Worm (Caenorhabditis elegans): Measurements from ENCODE around the gene R09A1.3.
A peak's percentile ranks its signal among the peaks of the same experiment; 100 is the strongest.

The R09A1.3 gene

ce11 chrV:1001163-1001562 is 25.7 kb downstream of the R09A1.3 start:
- TF ChIP-seq tra-4 (tag; optimal IDR thresholded peaks at IDR 0.05) = no peak
- no peak for TF ChIP-seq ama-1 (optimal IDR thresholded peaks at IDR 0.05)
- no peak for TF ChIP-seq hnd-1 (tag; optimal IDR thresholded peaks at IDR 0.05)
- TF ChIP-seq sea-1 (GFP tag; conservative IDR thresholded peaks at IDR 0.05) = no peak
- no peak for TF ChIP-seq B0310.2 (tag; optimal IDR thresholded peaks at IDR 0.05)
- TF ChIP-seq pes-1 (GFP tag; IDR thresholded peaks at IDR 0.05) = no peak
- no peak for TF ChIP-seq aly-1 (tag; optimal IDR thresholded peaks at IDR 0.05)
- TF ChIP-seq scrt-1 (GFP tag; IDR thresholded peaks at IDR 0.05) = no peak
- TF ChIP-seq F13C5.2 (tag; optimal IDR thresholded peaks at IDR 0.05) = no peak
- TF ChIP-seq ceh-13 (GFP tag; optimal IDR thresholded peaks at IDR 0.05) = no peak
- TF ChIP-seq ets-7 (tag; optimal IDR thresholded peaks at IDR 0.05) = no peak
- no peak for TF ChIP-seq ceh-36 (tag; optimal IDR thresholded peaks at IDR 0.05)
- TF ChIP-seq tbx-37 (GFP tag; conservative IDR thresholded peaks at IDR 0.05) = no peak

ce11 chrV:995635-996034 is 31.2 kb downstream of the R09A1.3 start:
- TF ChIP-seq pes-1 (GFP tag; IDR thresholded peaks at IDR 0.05) (no peak), ceh-13 (GFP tag; optimal IDR thresholded peaks at IDR 0.05) (no peak), scrt-1 (GFP tag; IDR thresholded peaks at IDR 0.05) (no peak), hnd-1 (tag; optimal IDR thresholded peaks at IDR 0.05) (no peak)

ce11 chrV:990300-990699 is 36.6 kb downstream of the R09A1.3 start:
- TF ChIP-seq scrt-1 (GFP tag; IDR thresholded peaks at IDR 0.05) = 0 out of 2 replicates have a peak, but pooled peaks have one; percentile 14
- no peak for TF ChIP-seq tbx-37 (GFP tag; conservative IDR thresholded peaks at IDR 0.05)

- TF ChIP-seq flt-1 (GFP tag; IDR thresholded peaks at IDR 0.05) (no peak), pes-1 (GFP tag; IDR thresholded peaks at IDR 0.05) (no peak), ceh-13 (GFP tag; optimal IDR thresholded peaks at IDR 0.05) (no peak), F13C5.2 (tag; optimal IDR thresholded peaks at IDR 0.05) (no peak), hmg-4 (GFP tag; optimal IDR thresholded peaks at IDR 0.05) (no peak), hmbx-1 (tag; optimal IDR thresholded peaks at IDR 0.05) (no peak), tbx-37 (GFP tag; conservative IDR thresholded peaks at IDR 0.05) (no peak), tra-4 (tag; optimal IDR thresholded peaks at IDR 0.05) (no peak), tbx-11 (GFP tag; IDR thresholded peaks at IDR 0.05) (no peak), hnd-1 (tag; optimal IDR thresholded peaks at IDR 0.05) (no peak), ceh-36 (tag; optimal IDR thresholded peaks at IDR 0.05) (no peak), ama-1 (optimal IDR thresholded peaks at IDR 0.05) (no peak), aly-1 (tag; optimal IDR thresholded peaks at IDR 0.05) (no peak), sea-1 (GFP tag; conservative IDR thresholded peaks at IDR 0.05) (no peak), ets-7 (tag; optimal IDR thresholded peaks at IDR 0.05) (no peak), B0310.2 (tag; optimal IDR thresholded peaks at IDR 0.05) (no peak), scrt-1 (GFP tag; IDR thresholded peaks at IDR 0.05) (no peak)
These were observed 43.8 kb downstream of the R09A1.3 start for ce11 chrV:983120-983519.

ce11 chrV:982281-982756 is 44.6 kb downstream of the R09A1.3 start, which contains the start of the genes Y50D4C.12 and unc-34:
TSS of gene Y50D4C.12 (plus strand) at chrV:982581.
TSS of gene unc-34 (plus strand) at chrV:982706.
- no peak for TF ChIP-seq aly-1 (tag; optimal IDR thresholded peaks at IDR 0.05)
- TF ChIP-seq flt-1 (GFP tag; IDR thresholded peaks at IDR 0.05) = no peak
- TF ChIP-seq tbx-37 (GFP tag; conservative IDR thresholded peaks at IDR 0.05) = no peak
- TF ChIP-seq B0310.2 (tag; optimal IDR thresholded peaks at IDR 0.05) = no peak
- TF ChIP-seq hmg-4 (GFP tag; optimal IDR thresholded peaks at IDR 0.05) = no peak
- TF ChIP-seq hnd-1 (tag; optimal IDR thresholded peaks at IDR 0.05) = no peak
- TF ChIP-seq F13C5.2 (tag; optimal IDR thresholded peaks at IDR 0.05) = no peak
- TF ChIP-seq tbx-11 (GFP tag; IDR thresholded peaks at IDR 0.05) = no peak

- TF ChIP-seq scrt-1 (GFP tag; IDR thresholded peaks at IDR 0.05) = no peak
- no peak for TF ChIP-seq pes-1 (GFP tag; IDR thresholded peaks at IDR 0.05)
- TF ChIP-seq ets-7 (tag; optimal IDR thresholded peaks at IDR 0.05) = no peak
- TF ChIP-seq aly-1 (tag; optimal IDR thresholded peaks at IDR 0.05) = no peak
- no peak for TF ChIP-seq sea-1 (GFP tag; conservative IDR thresholded peaks at IDR 0.05)
- no peak for TF ChIP-seq flt-1 (GFP tag; IDR thresholded peaks at IDR 0.05)
- no peak for TF ChIP-seq B0310.2 (tag; optimal IDR thresholded peaks at IDR 0.05)
- TF ChIP-seq hmg-4 (GFP tag; optimal IDR thresholded peaks at IDR 0.05) = no peak
- TF ChIP-seq ceh-13 (GFP tag; optimal IDR thresholded peaks at IDR 0.05) = no peak
- no peak for TF ChIP-seq hnd-1 (tag; optimal IDR thresholded peaks at IDR 0.05)
- no peak for TF ChIP-seq hmbx-1 (tag; optimal IDR thresholded peaks at IDR 0.05)
- no peak for TF ChIP-seq ama-1 (optimal IDR thresholded peaks at IDR 0.05)
- TF ChIP-seq ceh-36 (tag; optimal IDR thresholded peaks at IDR 0.05) = no peak
- no peak for TF ChIP-seq tbx-37 (GFP tag; conservative IDR thresholded peaks at IDR 0.05)
- TF ChIP-seq tbx-11 (GFP tag; IDR thresholded peaks at IDR 0.05) = no peak
These were observed 47.2 kb downstream of the R09A1.3 start for ce11 chrV:979698-980097.

- TF ChIP-seq pes-1 (GFP tag; IDR thresholded peaks at IDR 0.05) (no peak), ceh-13 (GFP tag; optimal IDR thresholded peaks at IDR 0.05) (no peak)
These were observed 48.3 kb downstream of the R09A1.3 start for ce11 chrV:978617-979016.

ce11 chrV:977853-978252 is 49.0 kb downstream of the R09A1.3 start:
- TF ChIP-seq pes-1 (GFP tag; IDR thresholded peaks at IDR 0.05) = no peak
- TF ChIP-seq flt-1 (GFP tag; IDR thresholded peaks at IDR 0.05) = no peak

ce11 chrV:976498-977063 is 50.3 kb downstream of the R09A1.3 start:
- TF ChIP-seq sea-1 (GFP tag; conservative IDR thresholded peaks at IDR 0.05) (no peak), hmbx-1 (tag; optimal IDR thresholded peaks at IDR 0.05) (no peak), scrt-1 (GFP tag; IDR thresholded peaks at IDR 0.05) (no peak), hmg-4 (GFP tag; optimal IDR thresholded peaks at IDR 0.05) (no peak), ceh-36 (tag; optimal IDR thresholded peaks at IDR 0.05) (no peak), tbx-37 (GFP tag; conservative IDR thresholded peaks at IDR 0.05) (no peak), F13C5.2 (tag; optimal IDR thresholded peaks at IDR 0.05) (no peak), tbx-11 (GFP tag; IDR thresholded peaks at IDR 0.05) (no peak), B0310.2 (tag; optimal IDR thresholded peaks at IDR 0.05) (no peak), ceh-13 (GFP tag; optimal IDR thresholded peaks at IDR 0.05) (no peak), pes-1 (GFP tag; IDR thresholded peaks at IDR 0.05) (no peak), flt-1 (GFP tag; IDR thresholded peaks at IDR 0.05) (no peak), tra-4 (tag; optimal IDR thresholded peaks at IDR 0.05) (no peak), hnd-1 (tag; optimal IDR thresholded peaks at IDR 0.05) (no peak)
